Worm (Caenorhabditis elegans) whole organism, young adult: ENCODE data around the gene D2096.6.

Experiments
- F23B12.7 ChIP-seq: sonication (generic microtip); optimal IDR thresholded peaks from 2 replicates; lab custom pipeline; 2017; ENCODE audit warnings: missing genetic modification characterization, mild to moderate bottlenecking, missing compliant biosample characterization, antibody characterized with exemption, moderate library complexity; ENCODE audit not compliant: insufficient read depth
- F39B2.1 ChIP-seq: fragments of 200-800 bp; sonication (Bioruptor generic); IDR thresholded peaks from 2 replicates; pipeline ENCODE4 v1.3.6; 2022; ENCODE audit warnings: missing genetic modification reagents, missing genetic modification characterization, missing compliant biosample characterization
- F49E8.2 ChIP-seq: sonication (generic microtip); optimal IDR thresholded peaks from 3 replicates; lab custom pipeline; 2017; ENCODE audit warnings: missing genetic modification characterization, mild to moderate bottlenecking, missing compliant biosample characterization, antibody characterized with exemption, moderate library complexity; ENCODE audit not compliant: insufficient read depth
- T07F8.4 ChIP-seq: sonication (generic microtip); optimal IDR thresholded peaks from 2 replicates; lab custom pipeline; 2016; ENCODE audit warnings: mild to moderate bottlenecking, missing genetic modification characterization, moderate library complexity, missing compliant biosample characterization
- Y53F4B.3 ChIP-seq: fragments of 200-800 bp; sonication (Bioruptor generic); IDR thresholded peaks from 2 replicates; pipeline ENCODE4 v1.3.6; 2022; ENCODE audit warnings: missing genetic modification reagents, missing genetic modification characterization, missing compliant biosample characterization
- ama-1 ChIP-seq, 3 experiments: fragments of 150-350 bp in 1 of 3; sonication (generic microtip) in 2 of 3; optimal IDR thresholded peaks; 2 replicates each; lab custom pipeline; 2014 to 2018; ENCODE audit warnings: missing biosample characterization in 2 of 3, missing genetic modification characterization in 2 of 3, missing genetic modification reagents in 2 of 3
- bed-2 ChIP-seq: fragments of 200-800 bp; sonication (Bioruptor generic); IDR thresholded peaks from 2 replicates; pipeline ENCODE4 v1.3.6; 2022; ENCODE audit warnings: missing genetic modification reagents, missing genetic modification characterization, missing compliant biosample characterization
- ceh-91 ChIP-seq: fragments of 200-800 bp; sonication (Bioruptor generic); IDR thresholded peaks from 2 replicates; pipeline ENCODE4 v1.3.6; 2022; ENCODE audit warnings: missing genetic modification reagents, missing genetic modification characterization, missing compliant biosample characterization
- dox-1 ChIP-seq: fragments of 200-800 bp; sonication (Bioruptor generic); IDR thresholded peaks from 2 replicates; pipeline ENCODE4 v1.3.6; 2022; ENCODE audit warnings: missing genetic modification reagents, missing genetic modification characterization, missing compliant biosample characterization
- efl-1 ChIP-seq: fragments of 150-350 bp; optimal IDR thresholded peaks from 2 replicates; lab custom pipeline; 2014; ENCODE audit warnings: missing biosample characterization, missing genetic modification reagents, missing genetic modification characterization
- lag-1 ChIP-seq: fragments of 200-800 bp; sonication (Bioruptor generic); IDR thresholded peaks from 2 replicates; pipeline ENCODE4 v1.3.6; 2022; ENCODE audit warnings: missing genetic modification reagents, missing genetic modification characterization, missing compliant biosample characterization
- lir-1 ChIP-seq: fragments of 200-800 bp; sonication (Bioruptor generic); conservative IDR thresholded peaks from 2 replicates; pipeline ENCODE4 v1.3.6; 2022; ENCODE audit warnings: missing genetic modification reagents, missing genetic modification characterization, missing compliant biosample characterization
- nfya-2 ChIP-seq: fragments of 200-800 bp; sonication (Bioruptor generic); IDR thresholded peaks from 2 replicates; pipeline ENCODE4 v1.3.6; 2022; ENCODE audit warnings: missing genetic modification reagents, missing genetic modification characterization, missing compliant biosample characterization
- nhr-90 ChIP-seq: sonication (generic microtip); optimal IDR thresholded peaks from 2 replicates; lab custom pipeline; 2016; ENCODE audit warnings: missing genotype, mild to moderate bottlenecking, missing genetic modification characterization, missing compliant biosample characterization

- TF ChIP-seq lir-1 (no peak), nhr-90 (no peak), Y53F4B.3 (GFP tag; lab: Robert Waterston, UW) (no peak), bed-2 (GFP tag; lab: Robert Waterston, UW) (no peak), T07F8.4 (no peak), F23B12.7 (no peak), dox-1 (GFP tag; lab: Robert Waterston, UW) (no peak), F39B2.1 (GFP tag; lab: Robert Waterston, UW) (no peak), lag-1 (GFP tag; lab: Robert Waterston, UW) (no peak), ceh-91 (GFP tag; lab: Robert Waterston, UW) (no peak), ama-1 (optimal IDR thresholded peaks at IDR 0.05; lab: Kevin White, UChicago) (no peak), ama-1 (GFP tag; optimal IDR thresholded peaks at IDR 0.05; lab: Kevin White, UChicago) (no peak), F49E8.2 (tag; lab: Kevin White, UChicago) (no peak), nfya-2 (GFP tag; lab: Robert Waterston, UW) (no peak), efl-1 (GFP tag; lab: Kevin White, UChicago) (no peak)
Measured at ce11 chrIV:8354572-8354971, 14.5 kb downstream of the D2096.6 start, which contains the start of gene F17E9.3.
